Worm (Caenorhabditis elegans) whole organism, young adult: Measurements from ENCODE around the gene CD4.8.
A peak's percentile ranks its signal among the peaks of the same experiment; 100 is the strongest.

Experiments used
- D2030.7 ChIP-seq: fragments of 200-800 bp; sonication (Bioruptor generic); IDR thresholded peaks from 2 replicates; pipeline ENCODE4 v1.3.6; 2022; ENCODE audit warnings: missing genetic modification reagents, missing genetic modification characterization, missing compliant biosample characterization
- F33H1.4 ChIP-seq: fragments of 200-800 bp; sonication (Bioruptor generic); IDR thresholded peaks from 2 replicates; pipeline ENCODE4 v1.3.6; 2022; ENCODE audit warnings: missing genetic modification reagents, missing genetic modification characterization, missing compliant biosample characterization
- F57A8.1 ChIP-seq: fragments of 200-800 bp; sonication (Bioruptor generic); optimal IDR thresholded peaks from 2 replicates; lab custom pipeline; 2018; ENCODE audit warnings: mild to moderate bottlenecking, missing genetic modification characterization, moderate library complexity, missing compliant biosample characterization
- F57C9.4 ChIP-seq: sonication (generic microtip); optimal IDR thresholded peaks from 2 replicates; lab custom pipeline; 2017; ENCODE audit warnings: mild to moderate bottlenecking, missing genetic modification characterization, missing compliant biosample characterization
- Y53F4B.3 ChIP-seq: fragments of 200-800 bp; sonication (Bioruptor generic); IDR thresholded peaks from 2 replicates; pipeline ENCODE4 v1.3.6; 2022; ENCODE audit warnings: missing genetic modification reagents, missing genetic modification characterization, missing compliant biosample characterization
- Y56A3A.18 ChIP-seq: fragments of 200-800 bp; sonication (Bioruptor generic); IDR thresholded peaks from 2 replicates; pipeline ENCODE4 v1.3.6; 2022; ENCODE audit warnings: missing genetic modification reagents, missing genetic modification characterization, missing compliant biosample characterization
- Y67H2A.10 ChIP-seq: fragments of 200-800 bp; sonication (Bioruptor generic); conservative IDR thresholded peaks from 2 replicates; pipeline ENCODE4 v1.3.6; 2022; ENCODE audit warnings: missing genetic modification reagents, missing genetic modification characterization, missing compliant biosample characterization
- aptf-2 ChIP-seq: fragments of 200-800 bp; sonication (Bioruptor generic); conservative IDR thresholded peaks from 2 replicates; pipeline ENCODE4 v1.3.6; 2022; ENCODE audit warnings: missing genetic modification reagents, missing genetic modification characterization, missing compliant biosample characterization
- atf-7 ChIP-seq: sonication (generic microtip); optimal IDR thresholded peaks from 2 replicates; lab custom pipeline; 2017; ENCODE audit warnings: mild to moderate bottlenecking, missing genetic modification characterization, missing compliant biosample characterization
- attf-3 ChIP-seq: fragments of 200-800 bp; sonication (Bioruptor generic); conservative IDR thresholded peaks from 2 replicates; pipeline ENCODE4 v1.3.6; 2022; ENCODE audit warnings: missing genetic modification reagents, missing genetic modification characterization, missing compliant biosample characterization
- ccch-3 ChIP-seq: fragments of 200-800 bp; sonication (Bioruptor generic); optimal IDR thresholded peaks from 2 replicates; lab custom pipeline; 2018; ENCODE audit warnings: mild to moderate bottlenecking, missing genetic modification characterization, missing compliant biosample characterization
- cebp-1 ChIP-seq, 2 experiments: fragments of 200-800 bp in 1 of 2; sonication (Bioruptor generic) in 1 of 2; sonication (generic microtip) in 1 of 2; IDR thresholded peaks in 1 of 2; optimal IDR thresholded peaks in 1 of 2; 2 replicates each; pipeline versions ENCODE4 v1.3.6 to Lab custom; 2017 to 2022; ENCODE audit warnings: missing compliant biosample characterization in 2 of 2, missing genetic modification characterization in 2 of 2, mild to moderate bottlenecking in 1 of 2, missing genetic modification reagents in 1 of 2, moderate library complexity in 1 of 2
- ceh-100 ChIP-seq: fragments of 200-800 bp; sonication (Bioruptor generic); IDR thresholded peaks from 2 replicates; pipeline ENCODE4 v1.3.6; 2022; ENCODE audit warnings: missing genetic modification reagents, missing genetic modification characterization, missing compliant biosample characterization
- ceh-27 ChIP-seq: fragments of 200-800 bp; sonication (Bioruptor generic); optimal IDR thresholded peaks from 2 replicates; lab custom pipeline; 2018; ENCODE audit warnings: mild to moderate bottlenecking, missing genetic modification characterization, moderate library complexity, missing compliant biosample characterization
- ceh-79 ChIP-seq: sonication (generic microtip); optimal IDR thresholded peaks from 2 replicates; lab custom pipeline; 2017; ENCODE audit warnings: mild to moderate bottlenecking, missing genetic modification characterization, missing compliant biosample characterization
- dox-1 ChIP-seq: fragments of 200-800 bp; sonication (Bioruptor generic); IDR thresholded peaks from 2 replicates; pipeline ENCODE4 v1.3.6; 2022; ENCODE audit warnings: missing genetic modification reagents, missing genetic modification characterization, missing compliant biosample characterization
- efl-1 ChIP-seq: fragments of 150-350 bp; optimal IDR thresholded peaks from 2 replicates; lab custom pipeline; 2014; ENCODE audit warnings: missing biosample characterization, missing genetic modification reagents, missing genetic modification characterization
- egrh-3 ChIP-seq: fragments of 200-800 bp; sonication (Bioruptor generic); IDR thresholded peaks from 2 replicates; pipeline ENCODE4 v1.3.6; 2022; ENCODE audit warnings: missing genetic modification reagents, missing genetic modification characterization, missing compliant biosample characterization
- ets-4 ChIP-seq: fragments of 200-800 bp; sonication (Bioruptor generic); optimal IDR thresholded peaks from 2 replicates; lab custom pipeline; 2018; ENCODE audit warnings: mild to moderate bottlenecking, missing genetic modification characterization, missing compliant biosample characterization
- fkh-3 ChIP-seq: sonication (generic microtip); optimal IDR thresholded peaks from 2 replicates; lab custom pipeline; 2016; ENCODE audit warnings: mild to moderate bottlenecking, missing genetic modification characterization, missing compliant biosample characterization
- him-1 ChIP-seq: sonication (generic microtip); optimal IDR thresholded peaks from 2 replicates; lab custom pipeline; 2016; ENCODE audit warnings: missing genotype, missing genetic modification reagents, missing genetic modification characterization, missing compliant biosample characterization
- hmg-20 ChIP-seq: fragments of 200-800 bp; sonication (Bioruptor generic); IDR thresholded peaks from 2 replicates; pipeline ENCODE4 v1.3.6; 2022; ENCODE audit warnings: missing genetic modification reagents, missing genetic modification characterization, missing compliant biosample characterization
- hsf-1 ChIP-seq: fragments of 200-800 bp; sonication (Bioruptor generic); IDR thresholded peaks from 2 replicates; pipeline ENCODE4 v1.3.6; 2022; ENCODE audit warnings: missing genetic modification reagents, missing genetic modification characterization, missing compliant biosample characterization
- let-526 ChIP-seq: fragments of 200-800 bp; sonication (Bioruptor generic); IDR thresholded peaks from 2 replicates; pipeline ENCODE4 v1.3.6; 2022; ENCODE audit warnings: missing genetic modification reagents, missing genetic modification characterization, missing compliant biosample characterization
- lin-35 ChIP-seq, 3 experiments: fragments of 150-350 bp in 2 of 3; sonication (generic microtip) in 1 of 3; optimal IDR thresholded peaks; 2 replicates each; lab custom pipeline; 2014 to 2018; ENCODE audit warnings: missing biosample characterization in 3 of 3, missing genetic modification characterization in 3 of 3, missing genetic modification reagents in 3 of 3
- lir-1 ChIP-seq: fragments of 200-800 bp; sonication (Bioruptor generic); conservative IDR thresholded peaks from 2 replicates; pipeline ENCODE4 v1.3.6; 2022; ENCODE audit warnings: missing genetic modification reagents, missing genetic modification characterization, missing compliant biosample characterization
- madf-3 ChIP-seq: fragments of 200-800 bp; sonication (Bioruptor generic); IDR thresholded peaks from 2 replicates; pipeline ENCODE4 v1.3.6; 2022; ENCODE audit warnings: missing genetic modification reagents, missing genetic modification characterization, missing compliant biosample characterization
- madf-6 ChIP-seq: fragments of 200-800 bp; sonication (Bioruptor generic); IDR thresholded peaks from 2 replicates; pipeline ENCODE4 v1.3.6; 2022; ENCODE audit warnings: missing genetic modification reagents, missing genetic modification characterization, missing compliant biosample characterization
- madf-8 ChIP-seq: fragments of 200-800 bp; sonication (Bioruptor generic); conservative IDR thresholded peaks from 2 replicates; pipeline ENCODE4 v1.3.6; 2022; ENCODE audit warnings: missing genetic modification reagents, missing genetic modification characterization, missing compliant biosample characterization
- mel-28 ChIP-seq: sonication (generic microtip); optimal IDR thresholded peaks from 2 replicates; lab custom pipeline; 2016; ENCODE audit warnings: borderline replicate concordance, mild to moderate bottlenecking, missing genetic modification characterization, missing compliant biosample characterization
- nhr-120 ChIP-seq: fragments of 200-800 bp; sonication (Bioruptor generic); IDR thresholded peaks from 2 replicates; pipeline ENCODE4 v1.3.6; 2022; ENCODE audit warnings: missing genetic modification characterization, missing compliant biosample characterization
- nhr-27 ChIP-seq: fragments of 200-800 bp; sonication (Bioruptor generic); optimal IDR thresholded peaks from 2 replicates; lab custom pipeline; 2018; ENCODE audit warnings: mild to moderate bottlenecking, missing genetic modification characterization, moderate library complexity, missing compliant biosample characterization
- nhr-90 ChIP-seq: sonication (generic microtip); optimal IDR thresholded peaks from 2 replicates; lab custom pipeline; 2016; ENCODE audit warnings: missing genotype, mild to moderate bottlenecking, missing genetic modification characterization, missing compliant biosample characterization
- pbrm-1 ChIP-seq: fragments of 200-800 bp; sonication (Bioruptor generic); IDR thresholded peaks from 2 replicates; pipeline ENCODE4 v1.3.6; 2022; ENCODE audit warnings: missing genetic modification reagents, missing genetic modification characterization, missing compliant biosample characterization
- rcor-1 ChIP-seq: fragments of 200-800 bp; sonication (Bioruptor generic); IDR thresholded peaks from 2 replicates; pipeline ENCODE4 v1.3.6; 2022; ENCODE audit warnings: missing genetic modification reagents, missing genetic modification characterization, missing compliant biosample characterization
- snpc-1.3 ChIP-seq: sonication (generic microtip); optimal IDR thresholded peaks from 2 replicates; lab custom pipeline; 2017; ENCODE audit warnings: missing genetic modification characterization, mild to moderate bottlenecking, missing compliant biosample characterization, antibody characterized with exemption, moderate library complexity, missing genotype, missing genetic modification reagents; ENCODE audit not compliant: insufficient read depth
- snpc-4 ChIP-seq, 5 experiments: fragments of 150-350 bp in 1 of 5; sonication (generic microtip) in 4 of 5; optimal IDR thresholded peaks; 2 replicates each; lab custom pipeline; 2014 to 2018; ENCODE audit warnings: missing genetic modification characterization in 5 of 5, missing biosample characterization in 3 of 5, antibody characterized with exemption in 2 of 5, mild to moderate bottlenecking in 2 of 5, missing compliant biosample characterization in 2 of 5, missing genotype in 2 of 5, moderate library complexity in 2 of 5, missing genetic modification reagents in 1 of 5
- tbp1 ChIP-seq: fragments of 200-800 bp; sonication (Bioruptor generic); optimal IDR thresholded peaks from 2 replicates; lab custom pipeline; 2018; ENCODE audit warnings: mild to moderate bottlenecking, missing genetic modification characterization, missing compliant biosample characterization
- tlf-1 ChIP-seq: fragments of 200-800 bp; sonication (Bioruptor generic); optimal IDR thresholded peaks from 2 replicates; lab custom pipeline; 2018; ENCODE audit warnings: mild to moderate bottlenecking, missing genetic modification characterization, missing compliant biosample characterization
- unc-130 ChIP-seq: sonication (generic microtip); optimal IDR thresholded peaks from 2 replicates; lab custom pipeline; 2016; ENCODE audit warnings: missing genetic modification reagents, missing genetic modification characterization, missing compliant biosample characterization
- xnd-1 ChIP-seq: sonication (generic microtip); optimal IDR thresholded peaks from 2 replicates; lab custom pipeline; 2016; ENCODE audit warnings: missing genotype, missing genetic modification reagents, missing genetic modification characterization, missing compliant biosample characterization
- ztf-18 ChIP-seq: sonication (generic microtip); optimal IDR thresholded peaks from 2 replicates; lab custom pipeline; 2016; ENCODE audit warnings: missing genotype, mild to moderate bottlenecking, missing genetic modification characterization, missing compliant biosample characterization
- ztf-25 ChIP-seq: fragments of 200-800 bp; sonication (Bioruptor generic); IDR thresholded peaks from 2 replicates; pipeline ENCODE4 v1.3.6; 2022; ENCODE audit warnings: missing genetic modification reagents, missing genetic modification characterization, missing compliant biosample characterization
- ztf-26 ChIP-seq: sonication (generic microtip); optimal IDR thresholded peaks from 2 replicates; lab custom pipeline; 2017; ENCODE audit warnings: missing genetic modification characterization, missing compliant biosample characterization

CD4.8 gene

DNA sequence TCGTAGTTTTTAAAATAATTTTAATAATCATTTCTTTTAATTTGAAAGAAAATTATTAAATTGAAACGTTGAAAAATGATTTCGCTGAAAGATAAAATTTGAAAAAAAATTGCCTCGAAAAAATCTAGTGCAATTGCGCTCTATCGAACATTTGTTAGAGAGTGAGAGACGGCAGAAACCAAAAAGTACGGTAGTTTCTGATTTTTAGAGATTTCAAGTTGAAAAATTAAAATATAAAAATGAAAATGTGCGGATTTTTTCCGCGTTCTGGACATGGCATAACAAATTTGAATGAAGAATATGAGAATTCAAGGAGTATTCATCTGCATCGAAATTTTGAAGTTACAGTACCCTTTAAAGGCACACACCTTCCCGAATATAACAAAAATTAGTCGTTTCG, 18.2 kb upstream of the CD4.8 start (continued):
- no peak for TF ChIP-seq nhr-120 (GFP tag; lab: Robert Waterston, UW)
- no peak for TF ChIP-seq let-526 (GFP tag; lab: Robert Waterston, UW)
- no peak for TF ChIP-seq attf-3 (GFP tag; lab: Robert Waterston, UW)
- TF ChIP-seq aptf-2 (GFP tag; lab: Robert Waterston, UW) = no peak
- no peak for TF ChIP-seq ztf-25 (GFP tag; lab: Robert Waterston, UW)
- TF ChIP-seq madf-8 (GFP tag; lab: Robert Waterston, UW) = peak; percentile 22; the same call in 1 of the 2 replicates
- no peak for TF ChIP-seq unc-130
- TF ChIP-seq lir-1 (GFP tag; lab: Robert Waterston, UW) = no peak
- TF ChIP-seq egrh-3 (GFP tag; lab: Robert Waterston, UW) = no peak
- TF ChIP-seq xnd-1 (tag; lab: Kevin White, UChicago) = peak; percentile 52
- no peak for TF ChIP-seq hmg-20 (GFP tag; lab: Robert Waterston, UW)
- TF ChIP-seq D2030.7 (GFP tag; lab: Robert Waterston, UW) = peak; percentile 67
- no peak for TF ChIP-seq ceh-100
- no peak for TF ChIP-seq ccch-3 (GFP tag; lab: Kevin White, UChicago)
- TF ChIP-seq ztf-18 = peak; percentile 14
- no peak for TF ChIP-seq fkh-3 (tag; lab: Kevin White, UChicago)
- TF ChIP-seq Y53F4B.3 = no peak
- no peak for TF ChIP-seq tlf-1 (GFP tag; lab: Kevin White, UChicago)
- TF ChIP-seq madf-6 = peak; percentile 63
- no peak for TF ChIP-seq nhr-27 (tag; lab: Kevin White, UChicago)
- no peak for TF ChIP-seq F57A8.1 (GFP tag; lab: Kevin White, UChicago)
- no peak; the same call in 1 of the 2 replicates for TF ChIP-seq dox-1 (GFP tag; lab: Robert Waterston, UW)
- no peak for TF ChIP-seq him-1 (tag; lab: Kevin White, UChicago)
- no peak for TF ChIP-seq atf-7
- no peak for TF ChIP-seq Y67H2A.10
- TF ChIP-seq ztf-26 (tag; lab: Kevin White, UChicago) = no peak
- TF ChIP-seq pbrm-1 (GFP tag; lab: Robert Waterston, UW) = no peak
- TF ChIP-seq mel-28 (tag; lab: Kevin White, UChicago) = no peak
- no peak for TF ChIP-seq lin-35 (GFP tag; optimal IDR thresholded peaks at IDR 0.05; lab: Kevin White, UChicago)
- no peak for TF ChIP-seq nhr-90 (tag; lab: Kevin White, UChicago)
- TF ChIP-seq hsf-1 (GFP tag; lab: Robert Waterston, UW) = no peak
- TF ChIP-seq F57C9.4 (tag; lab: Kevin White, UChicago) = no peak
- no peak for TF ChIP-seq snpc-4 (GFP tag; optimal IDR thresholded peaks at IDR 0.05; lab: Kevin White, UChicago)
- TF ChIP-seq snpc-4 (tag; optimal IDR thresholded peaks at IDR 0.05; lab: Kevin White, UChicago) = peak in 1 of 4 experiments; percentile 7
- TF ChIP-seq tbp1 (GFP tag; lab: Kevin White, UChicago) = peak; percentile 31

DNA sequence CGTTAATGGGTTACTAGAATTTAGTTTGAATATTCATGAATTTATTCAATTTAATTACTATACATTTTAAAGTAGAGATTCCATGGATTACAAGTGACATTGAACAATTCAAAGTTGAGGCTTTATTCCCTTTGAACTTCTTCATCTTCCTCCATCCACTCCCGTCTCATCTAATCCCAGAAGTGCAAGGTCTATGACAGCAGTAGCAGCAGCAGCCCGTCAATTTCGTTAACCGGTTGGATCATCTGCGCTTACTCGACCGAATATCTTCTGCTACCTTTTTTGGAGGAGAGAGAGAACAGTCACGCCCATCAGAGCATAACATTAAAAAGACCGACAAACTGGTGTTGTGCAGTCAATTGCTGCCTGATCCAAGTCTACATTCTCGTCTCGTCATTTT, 16.1 kb upstream of the CD4.8 start, which contains the start of gene M03E7.2:
TSS of gene M03E7.2 (plus strand) at position 301 of the 400 bp plus-strand sequence.
- TF ChIP-seq madf-3 (GFP tag; lab: Robert Waterston, UW) = no peak
- no peak for TF ChIP-seq F33H1.4 (GFP tag; lab: Robert Waterston, UW)
- TF ChIP-seq snpc-4 (GFP tag; optimal IDR thresholded peaks at IDR 0.05; lab: Kevin White, UChicago) = no peak
- TF ChIP-seq snpc-4 (tag; optimal IDR thresholded peaks at IDR 0.05; lab: Kevin White, UChicago) = no peak
- no peak for TF ChIP-seq madf-6
- TF ChIP-seq ceh-27 (GFP tag; lab: Kevin White, UChicago) = no peak
- no peak for TF ChIP-seq Y56A3A.18 (GFP tag; lab: Robert Waterston, UW)
- no peak for TF ChIP-seq madf-8 (GFP tag; lab: Robert Waterston, UW)
- TF ChIP-seq snpc-1.3 = no peak
- TF ChIP-seq ets-4 (GFP tag; lab: Kevin White, UChicago) = no peak
- TF ChIP-seq ceh-79 (tag; lab: Kevin White, UChicago) = no peak
- no peak for TF ChIP-seq efl-1 (GFP tag; lab: Kevin White, UChicago)
- TF ChIP-seq rcor-1 (GFP tag; lab: Robert Waterston, UW) = no peak
- no peak for TF ChIP-seq cebp-1 (GFP tag; IDR thresholded peaks at IDR 0.05; lab: Robert Waterston, UW)
- TF ChIP-seq cebp-1 (tag; optimal IDR thresholded peaks at IDR 0.05; lab: Kevin White, UChicago) = no peak
